Worm (Caenorhabditis elegans) whole organism, L1 larva: Measurements from ENCODE around the gene rpap-2.

ENCODE experiments used
- ama-1 ChIP-seq: fragments of 150-350 bp; optimal IDR thresholded peaks from 2 replicates; lab custom pipeline; 2014
- hlh-4 ChIP-seq: sonication (generic microtip); optimal IDR thresholded peaks from 2 replicates; lab custom pipeline; 2016; ENCODE audit warnings: mild to moderate bottlenecking, missing genetic modification characterization, missing compliant biosample characterization
- lin-13 ChIP-seq: fragments of 150-350 bp; optimal IDR thresholded peaks from 2 replicates; lab custom pipeline; 2014; ENCODE audit warnings: missing biosample characterization, missing genetic modification reagents, missing genetic modification characterization
- nhr-77 ChIP-seq: fragments of 150-350 bp; optimal IDR thresholded peaks from 2 replicates; lab custom pipeline; 2014; ENCODE audit warnings: missing biosample characterization, missing genetic modification characterization

ce11 chrIII:8973163-8973562, 5.4 kb downstream of the rpap-2 start:
- no peak for TF ChIP-seq ama-1 (lab: Kevin White, UChicago)
- no peak for TF ChIP-seq hlh-4 (tag; lab: Kevin White, UChicago)
- no peak for TF ChIP-seq lin-13
- TF ChIP-seq nhr-77 (tag; lab: Kevin White, UChicago) = no peak
